Fruit fly (Drosophila melanogaster): ENCODE measurements around the gene CG42711.

The CG42711 gene

DNA sequence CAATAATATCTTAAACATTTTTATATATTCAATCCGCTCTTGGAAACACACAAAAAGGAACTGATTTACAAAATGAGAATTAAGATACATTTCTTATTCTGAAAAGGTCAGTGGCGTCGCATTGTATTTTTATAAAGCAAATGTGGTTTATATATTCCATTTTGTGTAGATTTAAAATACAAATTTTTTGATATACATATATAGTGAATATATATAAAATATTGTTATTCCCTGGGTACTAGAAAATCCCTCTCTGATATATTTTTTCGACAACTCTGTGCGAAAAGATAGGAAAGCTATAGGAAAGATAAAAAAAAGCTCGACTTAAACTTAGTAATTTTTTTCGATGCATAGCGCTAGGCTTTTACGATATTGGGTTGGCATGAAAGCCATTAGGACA, at the start of gene CG42711:
TSS of gene CG42711 (minus strand) at position 45 of the 400 bp plus-strand sequence.
- TF ChIP-seq OdsH (GFP tag; optimal IDR thresholded peaks at IDR 0.05) (no peak), dmrt93B (GFP tag; optimal IDR thresholded peaks at IDR 0.05) (no peak), Rel (GFP tag; optimal IDR thresholded peaks at IDR 0.05) (no peak), Rel (tag; optimal IDR thresholded peaks at IDR 0.05) (no peak), woc (GFP tag; optimal IDR thresholded peaks at IDR 0.05) (no peak), Hnf4 (GFP tag; optimal IDR thresholded peaks at IDR 0.05) (no peak), pan (optimal IDR thresholded peaks at IDR 0.05) (no peak), sv (GFP tag; optimal IDR thresholded peaks at IDR 0.05) (no peak), Jra (GFP tag; optimal IDR thresholded peaks at IDR 0.05) (no peak), Myc (optimal IDR thresholded peaks at IDR 0.05) (no peak), Hr78 (GFP tag; optimal IDR thresholded peaks at IDR 0.05) (no peak), h (GFP tag; optimal IDR thresholded peaks at IDR 0.05) (no peak)

DNA sequence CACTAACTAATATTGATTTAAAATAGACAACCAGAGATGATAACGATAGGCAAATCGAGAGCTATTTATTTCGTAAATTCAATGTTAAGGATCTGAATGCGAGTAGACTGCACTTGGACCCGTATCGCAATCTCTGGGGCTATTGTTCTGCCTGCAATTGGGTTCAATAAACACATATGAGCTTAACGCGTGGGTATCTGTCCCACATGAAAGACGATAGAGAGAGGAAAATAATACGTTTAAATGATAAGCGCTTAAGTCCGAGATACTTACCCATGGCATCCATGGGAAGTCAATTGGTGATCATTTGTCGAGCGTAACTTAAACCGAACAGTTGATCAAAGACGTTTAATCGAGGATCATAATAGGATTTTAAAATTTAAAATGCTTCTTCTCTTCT, 48.7 kb upstream of the CG42711 start, which contains the start of gene NimC2:
TSS of gene NimC2 (plus strand) at position 301 of the 400 bp plus-strand sequence.
- no peak for TF ChIP-seq Abd-B (GFP tag; optimal IDR thresholded peaks at IDR 0.05)
- TF ChIP-seq Hr83 (GFP tag; optimal IDR thresholded peaks at IDR 0.05; ENCODE audit: poor library complexity, severe bottlenecking), result no peak
- no peak for TF ChIP-seq Rel (GFP tag; optimal IDR thresholded peaks at IDR 0.05)
- no peak for TF ChIP-seq Rel (tag; optimal IDR thresholded peaks at IDR 0.05)
- no peak for TF ChIP-seq ey (GFP tag; optimal IDR thresholded peaks at IDR 0.05)
- TF ChIP-seq dl (GFP tag; optimal IDR thresholded peaks at IDR 0.05; ENCODE audit: insufficient read depth in 1 of 2, partially characterized antibody in 2 of 2), result no peak
- no peak for TF ChIP-seq OdsH (GFP tag; optimal IDR thresholded peaks at IDR 0.05)
- no peak for TF ChIP-seq pan (optimal IDR thresholded peaks at IDR 0.05)
- no peak for TF ChIP-seq woc (GFP tag; optimal IDR thresholded peaks at IDR 0.05)
- TF ChIP-seq Jra (GFP tag; optimal IDR thresholded peaks at IDR 0.05), result no peak

- no peak for TF ChIP-seq Jra (GFP tag; optimal IDR thresholded peaks at IDR 0.05)
- no peak for TF ChIP-seq Hnf4 (GFP tag; optimal IDR thresholded peaks at IDR 0.05)
- no peak for TF ChIP-seq psq (GFP tag; optimal IDR thresholded peaks at IDR 0.05)
- TF ChIP-seq HLH106 (tag; optimal IDR thresholded peaks at IDR 0.05), result no peak
- TF ChIP-seq ey (GFP tag; optimal IDR thresholded peaks at IDR 0.05), result no peak
- TF ChIP-seq Rel (GFP tag; optimal IDR thresholded peaks at IDR 0.05), result no peak
- no peak for TF ChIP-seq Rel (tag; optimal IDR thresholded peaks at IDR 0.05)
- no peak for TF ChIP-seq Hr83 (GFP tag; optimal IDR thresholded peaks at IDR 0.05; ENCODE audit: poor library complexity, severe bottlenecking)
- TF ChIP-seq brk (GFP tag; optimal IDR thresholded peaks at IDR 0.05), result no peak
- no peak for TF ChIP-seq usp (GFP tag; optimal IDR thresholded peaks at IDR 0.05)
- TF ChIP-seq Vsx2 (GFP tag; optimal IDR thresholded peaks at IDR 0.05; ENCODE audit: partially characterized antibody), result no peak
- no peak for TF ChIP-seq Sp1 (GFP tag; optimal IDR thresholded peaks at IDR 0.05)
- TF ChIP-seq sage (GFP tag; optimal IDR thresholded peaks at IDR 0.05), result no peak
- no peak for TF ChIP-seq rgr (GFP tag; optimal IDR thresholded peaks at IDR 0.05)
- TF ChIP-seq OdsH (GFP tag; optimal IDR thresholded peaks at IDR 0.05), result no peak
- no peak for TF ChIP-seq sv (GFP tag; optimal IDR thresholded peaks at IDR 0.05)
- no peak for TF ChIP-seq jim (GFP tag; optimal IDR thresholded peaks at IDR 0.05)
- TF ChIP-seq fru (GFP tag; optimal IDR thresholded peaks at IDR 0.05), result no peak
- no peak for TF ChIP-seq GATAd (GFP tag; optimal IDR thresholded peaks at IDR 0.05)
- no peak for TF ChIP-seq Dfd (GFP tag; optimal IDR thresholded peaks at IDR 0.05)
- TF ChIP-seq h (GFP tag; optimal IDR thresholded peaks at IDR 0.05), result no peak
Observed at dm6 chr2L:13977073-13977472, 45.9 kb upstream of the CG42711 start, which contains the start of gene Cyp28a5. TSS of gene Cyp28a5 (plus strand) at chr2L:13977302.

- TF ChIP-seq fru (GFP tag; optimal IDR thresholded peaks at IDR 0.05), result no peak
- no peak for TF ChIP-seq HLH106 (tag; optimal IDR thresholded peaks at IDR 0.05)
- TF ChIP-seq CG9705 (GFP tag; optimal IDR thresholded peaks at IDR 0.05), result no peak
- no peak for TF ChIP-seq OdsH (GFP tag; optimal IDR thresholded peaks at IDR 0.05)
- no peak for TF ChIP-seq dl (GFP tag; optimal IDR thresholded peaks at IDR 0.05; ENCODE audit: insufficient read depth in 1 of 2, partially characterized antibody in 2 of 2)
- TF ChIP-seq sv (GFP tag; optimal IDR thresholded peaks at IDR 0.05), result no peak
- TF ChIP-seq pan (optimal IDR thresholded peaks at IDR 0.05), result no peak
- no peak for TF ChIP-seq N (GFP tag; optimal IDR thresholded peaks at IDR 0.05)
- no peak for TF ChIP-seq br (GFP tag; optimal IDR thresholded peaks at IDR 0.05)
- no peak for TF ChIP-seq Sp1 (GFP tag; optimal IDR thresholded peaks at IDR 0.05)
- TF ChIP-seq CrebA (GFP tag; optimal IDR thresholded peaks at IDR 0.05; ENCODE audit: borderline replicate concordance), result no peak
- TF ChIP-seq Vsx2 (GFP tag; optimal IDR thresholded peaks at IDR 0.05; ENCODE audit: partially characterized antibody), result no peak
- no peak for TF ChIP-seq woc (GFP tag; optimal IDR thresholded peaks at IDR 0.05)
- TF ChIP-seq Hr83 (GFP tag; optimal IDR thresholded peaks at IDR 0.05; ENCODE audit: poor library complexity, severe bottlenecking), result no peak
- TF ChIP-seq rgr (GFP tag; optimal IDR thresholded peaks at IDR 0.05), result no peak
- no peak for TF ChIP-seq Mio (GFP tag; optimal IDR thresholded peaks at IDR 0.05)
- no peak for TF ChIP-seq dmrt93B (GFP tag; optimal IDR thresholded peaks at IDR 0.05)
- no peak for TF ChIP-seq Jra (GFP tag; optimal IDR thresholded peaks at IDR 0.05)
- TF ChIP-seq h (GFP tag; optimal IDR thresholded peaks at IDR 0.05), result no peak
- no peak for TF ChIP-seq lola (GFP tag; optimal IDR thresholded peaks at IDR 0.05)
Observed at dm6 chr2L:13976669-13977068, 45.5 kb upstream of the CG42711 start, which contains the start of gene NimC1. TSS of gene NimC1 (minus strand) at chr2L:13976769.

All from whole organism, wandering third instar larva.